Worm (Caenorhabditis elegans): Measurements from ENCODE around the gene mrps-9.

ce11 chrIII:8245591-8245990 is 20.3 kb upstream of the mrps-9 start, which contains the start of gene C02F5.3:
- TF ChIP-seq snpc-4 (tag; optimal IDR thresholded peaks at IDR 0.05) (no peak), flh-1 (GFP tag; optimal IDR thresholded peaks at IDR 0.05) (no peak), nhr-12 (tag; optimal IDR thresholded peaks at IDR 0.05) (no peak), mep-1 (tag; optimal IDR thresholded peaks at IDR 0.05) (no peak), unc-62 (GFP tag; optimal IDR thresholded peaks at IDR 0.05) (no peak), sptf-1 (tag; optimal IDR thresholded peaks at IDR 0.05) (no peak)

Data from whole organism, mixed stage, embryonic.